Fruit fly (Drosophila melanogaster) whole organism, adult: ENCODE results near the gene CG43064.

ENCODE experiments used
- CG11617 ChIP-seq: fragments of 200-800 bp; sonication (Bioruptor generic); optimal IDR thresholded peaks from 2 replicates; lab custom pipeline; 2017; ENCODE audit warnings: mild to moderate bottlenecking, missing biosample characterization, missing genetic modification reagents, missing genetic modification characterization
- CG12768 ChIP-seq: fragments of 200-800 bp; sonication (Bioruptor generic); optimal IDR thresholded peaks from 2 replicates; lab custom pipeline; 2017; ENCODE audit warnings: missing biosample characterization, missing genetic modification characterization, mild to moderate bottlenecking, moderate library complexity, missing genetic modification reagents
- CG14711 ChIP-seq: fragments of 200-800 bp; sonication (Bioruptor generic); optimal IDR thresholded peaks from 2 replicates; lab custom pipeline; 2018; ENCODE audit warnings: missing biosample characterization, mild to moderate bottlenecking, missing genetic modification characterization, moderate library complexity
- CG1620 ChIP-seq: fragments of 200-800 bp; sonication (Bioruptor generic); optimal IDR thresholded peaks from 2 replicates; lab custom pipeline; 2016; ENCODE audit warnings: missing biosample characterization, missing genetic modification characterization
- CG33017 ChIP-seq: fragments of 200-800 bp; sonication (Bioruptor generic); optimal IDR thresholded peaks from 2 replicates; lab custom pipeline; 2018; ENCODE audit warnings: missing biosample characterization, mild to moderate bottlenecking, missing genetic modification characterization, moderate library complexity
- CG5204 ChIP-seq: fragments of 200-800 bp; sonication (Bioruptor generic); optimal IDR thresholded peaks from 2 replicates; lab custom pipeline; 2016; ENCODE audit warnings: missing biosample characterization, missing genetic modification characterization
- CG7045 ChIP-seq: fragments of 200-800 bp; sonication (Bioruptor generic); optimal IDR thresholded peaks from 2 replicates; lab custom pipeline; 2017; ENCODE audit warnings: missing biosample characterization, mild to moderate bottlenecking, missing genetic modification characterization
- CG7101 ChIP-seq: fragments of 200-800 bp; sonication (Bioruptor generic); optimal IDR thresholded peaks from 2 replicates; lab custom pipeline; 2018; ENCODE audit warnings: missing biosample characterization, mild to moderate bottlenecking, missing genetic modification characterization, moderate library complexity
- Clk ChIP-seq: fragments of 200-800 bp; sonication (Bioruptor generic); optimal IDR thresholded peaks from 2 replicates; lab custom pipeline; 2017; ENCODE audit warnings: missing biosample characterization, missing genetic modification characterization
- Crg-1 ChIP-seq: fragments of 200-800 bp; sonication (Bioruptor generic); optimal IDR thresholded peaks from 2 replicates; lab custom pipeline; 2016; ENCODE audit warnings: missing biosample characterization, missing genetic modification characterization
- Hr96 ChIP-seq: fragments of 200-800 bp; sonication (Bioruptor generic); optimal IDR thresholded peaks from 2 replicates; lab custom pipeline; 2016; ENCODE audit warnings: missing biosample characterization, missing genetic modification characterization
- Mnt ChIP-seq: fragments of 200-800 bp; sonication (Bioruptor generic); optimal IDR thresholded peaks from 2 replicates; lab custom pipeline; 2016; ENCODE audit warnings: missing biosample characterization, mild to moderate bottlenecking, missing genetic modification characterization
- bab1 ChIP-seq: fragments of 200-800 bp; sonication (Bioruptor generic); optimal IDR thresholded peaks from 3 replicates; lab custom pipeline; 2019; ENCODE audit warnings: missing biosample characterization, mild to moderate bottlenecking, missing genetic modification characterization, moderate library complexity
- cic ChIP-seq: fragments of 200-800 bp; sonication (Bioruptor generic); optimal IDR thresholded peaks from 2 replicates; lab custom pipeline; 2017; ENCODE audit warnings: missing biosample characterization, mild to moderate bottlenecking, missing genetic modification characterization, moderate library complexity
- cnc ChIP-seq, 2 experiments: fragments of >200 bp; optimal IDR thresholded peaks; 2 replicates each; lab custom pipeline; 2017
- kay ChIP-seq: fragments of 200-800 bp; sonication (Bioruptor generic); peaks from one replicate; lab custom pipeline; 2016; ENCODE audit warnings: missing biosample characterization, missing genetic modification characterization, borderline replicate concordance
- ovo ChIP-seq: fragments of 200-800 bp; sonication (Bioruptor generic); optimal IDR thresholded peaks from 2 replicates; lab custom pipeline; 2016; ENCODE audit warnings: missing biosample characterization, missing genetic modification characterization
- pad ChIP-seq: fragments of 200-800 bp; sonication (Bioruptor generic); optimal IDR thresholded peaks from 3 replicates; lab custom pipeline; 2017; ENCODE audit warnings: missing biosample characterization, missing genetic modification characterization, mild to moderate bottlenecking, moderate library complexity, missing genetic modification reagents
- tj ChIP-seq: fragments of 200-800 bp; sonication (Bioruptor generic); optimal IDR thresholded peaks from 3 replicates; lab custom pipeline; 2017; ENCODE audit warnings: missing biosample characterization, mild to moderate bottlenecking, missing genetic modification characterization, moderate library complexity
- toe ChIP-seq: fragments of 200-800 bp; sonication (Bioruptor generic); optimal IDR thresholded peaks from 2 replicates; lab custom pipeline; 2016; ENCODE audit warnings: missing biosample characterization, missing genetic modification characterization

Gene CG43064

dm6 chr3L:11788936-11789352 lies 47.6 kb downstream of the CG43064 start:
- TF ChIP-seq CG12768 (no peak), toe (GFP tag; lab: Kevin White, UChicago) (no peak), Hr96 (GFP tag; lab: Kevin White, UChicago) (no peak), kay (GFP tag; lab: Kevin White, UChicago) (peak; percentile 90), CG7045 (no peak), CG33017 (tag; lab: Kevin White, UChicago) (no peak), bab1 (GFP tag; lab: Kevin White, UChicago) (no peak), CG7101 (tag; lab: Kevin White, UChicago) (no peak), Mnt (peak; percentile 17), CG11617 (GFP tag; lab: Kevin White, UChicago) (no peak), pad (GFP tag; lab: Kevin White, UChicago) (peak; percentile 57), Clk (GFP tag; lab: Kevin White, UChicago) (no peak), cnc (optimal IDR thresholded peaks at IDR 0.05; lab: Kevin White, UChicago) (no peak), Crg-1 (GFP tag; lab: Kevin White, UChicago) (no peak), CG5204 (GFP tag; lab: Kevin White, UChicago) (no peak), CG14711 (tag; lab: Kevin White, UChicago) (no peak), ovo (GFP tag; lab: Kevin White, UChicago) (no peak), tj (GFP tag; lab: Kevin White, UChicago) (peak; percentile 11), cic (GFP tag; lab: Kevin White, UChicago) (peak; percentile 99), CG1620 (GFP tag; lab: Kevin White, UChicago) (no peak)

dm6 chr3L:11788195-11788594 lies 48.3 kb downstream of the CG43064 start:
- TF ChIP-seq CG1620 (GFP tag; lab: Kevin White, UChicago): no peak
- TF ChIP-seq tj (GFP tag; lab: Kevin White, UChicago): no peak
- peak; percentile 7 for TF ChIP-seq Hr96 (GFP tag; lab: Kevin White, UChicago)
- TF ChIP-seq CG7101 (tag; lab: Kevin White, UChicago): peak; percentile 23
- TF ChIP-seq toe (GFP tag; lab: Kevin White, UChicago): no peak
- TF ChIP-seq CG12768: peak; percentile 42
- no peak for TF ChIP-seq Mnt
- TF ChIP-seq bab1 (GFP tag; lab: Kevin White, UChicago): no peak
- TF ChIP-seq cnc (optimal IDR thresholded peaks at IDR 0.05; lab: Kevin White, UChicago): no peak
- no peak for TF ChIP-seq Clk (GFP tag; lab: Kevin White, UChicago)
- TF ChIP-seq CG5204 (GFP tag; lab: Kevin White, UChicago): no peak
- TF ChIP-seq CG11617 (GFP tag; lab: Kevin White, UChicago): peak; percentile 19
- TF ChIP-seq CG33017 (tag; lab: Kevin White, UChicago): no peak
- TF ChIP-seq kay (GFP tag; lab: Kevin White, UChicago): no peak
- TF ChIP-seq cic (GFP tag; lab: Kevin White, UChicago): no peak
- TF ChIP-seq pad (GFP tag; lab: Kevin White, UChicago): no peak
- TF ChIP-seq Crg-1 (GFP tag; lab: Kevin White, UChicago): no peak
- TF ChIP-seq CG7045: peak; percentile 39
- peak; percentile 50 for TF ChIP-seq ovo (GFP tag; lab: Kevin White, UChicago)
- TF ChIP-seq CG14711 (tag; lab: Kevin White, UChicago): no peak

DNA sequence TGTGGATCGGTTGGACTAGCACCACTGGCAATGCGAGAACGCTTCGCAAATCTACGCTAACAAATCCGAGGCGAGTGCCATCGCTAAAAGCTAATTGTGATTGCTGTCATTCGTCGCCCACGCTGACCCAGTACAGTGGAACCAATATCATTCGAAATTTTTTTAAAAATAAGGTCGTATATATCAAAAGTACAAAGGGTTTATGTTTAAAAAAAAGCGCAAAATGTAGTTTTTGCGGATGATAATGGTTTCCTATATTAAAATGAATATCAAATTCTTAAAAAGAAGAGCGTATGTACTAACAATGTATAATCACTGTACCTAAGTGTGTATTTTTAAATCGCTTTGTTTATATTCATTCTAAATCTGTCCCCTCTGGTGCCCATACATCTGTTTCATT lies 51.2 kb downstream of the CG43064 start:
- no peak for TF ChIP-seq Crg-1 (GFP tag; lab: Kevin White, UChicago)
- peak; percentile 71 for TF ChIP-seq CG33017 (tag; lab: Kevin White, UChicago)
- peak; percentile 40 for TF ChIP-seq toe (GFP tag; lab: Kevin White, UChicago)
- peak; percentile 66 for TF ChIP-seq CG14711 (tag; lab: Kevin White, UChicago)
- TF ChIP-seq CG12768: peak; percentile 32
- TF ChIP-seq bab1 (GFP tag; lab: Kevin White, UChicago): no peak
- no peak for TF ChIP-seq CG5204 (GFP tag; lab: Kevin White, UChicago)
- TF ChIP-seq CG11617 (GFP tag; lab: Kevin White, UChicago): no peak
- TF ChIP-seq Mnt: no peak
- TF ChIP-seq ovo (GFP tag; lab: Kevin White, UChicago): no peak
- TF ChIP-seq CG1620 (GFP tag; lab: Kevin White, UChicago): no peak
- no peak for TF ChIP-seq Hr96 (GFP tag; lab: Kevin White, UChicago)
- TF ChIP-seq cic (GFP tag; lab: Kevin White, UChicago): no peak
- no peak for TF ChIP-seq tj (GFP tag; lab: Kevin White, UChicago)
- TF ChIP-seq CG7101 (tag; lab: Kevin White, UChicago): peak; percentile 33
- TF ChIP-seq pad (GFP tag; lab: Kevin White, UChicago): no peak
- TF ChIP-seq Clk (GFP tag; lab: Kevin White, UChicago): no peak
- no peak for TF ChIP-seq kay (GFP tag; lab: Kevin White, UChicago)
- TF ChIP-seq CG7045: peak; percentile 16
- no peak for TF ChIP-seq cnc (optimal IDR thresholded peaks at IDR 0.05; lab: Kevin White, UChicago)
